Worm (Caenorhabditis elegans): ENCODE results near the gene Y47D3A.21.

ce11 chrIII:11289876-11290275 lies 11.2 kb upstream of the Y47D3A.21 start:
- TF ChIP-seq med-1 (GFP tag; optimal IDR thresholded peaks at IDR 0.05; ENCODE audit: insufficient read depth) (no peak), flt-1 (GFP tag; IDR thresholded peaks at IDR 0.05) (no peak), ref-1 (GFP tag; conservative IDR thresholded peaks at IDR 0.05) (no peak), ztf-29 (GFP tag; IDR thresholded peaks at IDR 0.05) (no peak), tab-1 (GFP tag; IDR thresholded peaks at IDR 0.05) (no peak), klf-2 (GFP tag; conservative IDR thresholded peaks at IDR 0.05) (no peak)
